Fruit fly (Drosophila melanogaster): Measurements from ENCODE around the gene Sgs7.

Gene Sgs7

DNA sequence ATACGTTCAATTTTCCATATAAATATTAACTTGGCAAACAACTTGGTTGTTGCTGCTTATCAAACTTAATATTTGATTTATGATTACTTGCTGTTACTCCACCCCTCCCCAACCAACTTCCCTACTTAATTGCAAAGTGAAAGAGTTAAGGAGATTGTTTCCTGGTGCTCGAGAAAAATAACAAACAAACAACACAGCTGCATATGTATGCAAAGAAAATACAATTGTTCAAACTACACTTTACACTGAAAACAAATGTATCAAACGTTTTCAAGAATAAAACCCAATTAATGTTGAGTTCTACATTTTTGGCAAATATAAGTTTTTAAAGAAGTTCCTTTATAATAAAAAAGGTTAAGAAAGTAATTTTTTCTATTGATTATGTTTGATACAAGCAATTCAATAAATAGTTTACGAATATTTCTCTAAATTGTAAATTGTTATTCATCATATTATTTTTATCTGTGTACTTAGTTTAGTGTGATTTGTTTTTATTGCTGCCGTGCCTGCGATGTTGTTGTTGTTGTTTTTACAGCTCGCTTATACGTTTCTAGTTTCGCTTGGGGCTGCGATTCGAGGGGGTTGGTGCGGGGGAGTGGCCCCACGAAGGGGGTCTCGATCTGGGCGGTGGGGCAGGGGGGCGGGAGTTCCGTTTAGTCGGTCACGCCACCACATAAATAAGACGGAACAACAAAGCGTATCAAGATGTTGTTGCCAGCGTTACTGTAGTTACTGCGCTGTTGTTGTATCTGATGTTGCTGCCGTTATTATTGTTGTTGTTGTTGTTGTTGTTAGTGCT lies 46.2 kb downstream of the Sgs7 start (continued):
- TF ChIP-seq Dfd (GFP tag; optimal IDR thresholded peaks at IDR 0.05) = peak in 1 of 2 experiments; percentile 77
- peak; percentile 74 for TF ChIP-seq trem (tag; optimal IDR thresholded peaks at IDR 0.05)
- TF ChIP-seq Drgx (GFP tag; IDR thresholded peaks at IDR 0.05) = peak; percentile 52; the same call in 1 of the 2 replicates
- peak; percentile 31; the same call in 1 of the 2 replicates for TF ChIP-seq ro (GFP tag; IDR thresholded peaks at IDR 0.05)
- peak; percentile 59 for TF ChIP-seq CG11398 (GFP tag; optimal IDR thresholded peaks at IDR 0.05)
- TF ChIP-seq fru (optimal IDR thresholded peaks at IDR 0.05) = no peak
- TF ChIP-seq CG15011 (GFP tag; optimal IDR thresholded peaks at IDR 0.05) = peak; percentile 50
- peak; percentile 20 for TF ChIP-seq CG12744 (GFP tag; optimal IDR thresholded peaks at IDR 0.05)
- 0 out of 3 replicates have a peak, but pooled peaks have one; percentile 24 for TF ChIP-seq Opbp (GFP tag; IDR thresholded peaks at IDR 0.05; ENCODE audit: partially characterized antibody)
- peak; percentile 57 for TF ChIP-seq Hsf (GFP tag; optimal IDR thresholded peaks at IDR 0.05)
- TF ChIP-seq vfl (GFP tag; optimal IDR thresholded peaks at IDR 0.05) = no peak
- TF ChIP-seq mirr (GFP tag; optimal IDR thresholded peaks at IDR 0.05) = peak; percentile 68
- TF ChIP-seq CG32532 (GFP tag; IDR thresholded peaks at IDR 0.05) = peak; percentile 65
- no peak for TF ChIP-seq z (GFP tag; IDR thresholded peaks at IDR 0.05)
- TF ChIP-seq CG6683 (GFP tag; optimal IDR thresholded peaks at IDR 0.05) = peak; percentile 45
- TF ChIP-seq CG9797 (GFP tag; optimal IDR thresholded peaks at IDR 0.05) = no peak
- TF ChIP-seq Adf1 (GFP tag; IDR thresholded peaks at IDR 0.05) = no peak; the same call in 1 of the 2 replicates
- TF ChIP-seq CG13296 (GFP tag; optimal IDR thresholded peaks at IDR 0.05) = peak; percentile 74
- no peak for TF ChIP-seq CG8359 (GFP tag; optimal IDR thresholded peaks at IDR 0.05; ENCODE audit: borderline replicate concordance)
- TF ChIP-seq sob (GFP tag; IDR thresholded peaks at IDR 0.05) = peak; percentile 28; the same call in 1 of the 2 replicates
- peak; percentile 55; the same call in 1 of the 2 replicates for TF ChIP-seq rib (GFP tag; IDR thresholded peaks at IDR 0.05)
- TF ChIP-seq stwl (tag; optimal IDR thresholded peaks at IDR 0.05) = no peak
- no peak for TF ChIP-seq CG8281 (tag; optimal IDR thresholded peaks at IDR 0.05)
- TF ChIP-seq CG3726 (GFP tag; IDR thresholded peaks at IDR 0.05) = no peak; the same call in 2 of the 3 replicates
- peak; percentile 45 for TF ChIP-seq sd (tag; optimal IDR thresholded peaks at IDR 0.05)
- TF ChIP-seq NfI (GFP tag; optimal IDR thresholded peaks at IDR 0.05) = peak; percentile 39
- peak; percentile 76 for TF ChIP-seq CG18599 (GFP tag; optimal IDR thresholded peaks at IDR 0.05)
- peak; percentile 91 for TF ChIP-seq abd-A (tag; optimal IDR thresholded peaks at IDR 0.05)
- 0 out of 3 replicates have a peak, but pooled peaks have one; percentile 36 for TF ChIP-seq Aef1 (GFP tag; IDR thresholded peaks at IDR 0.05)
- no peak for TF ChIP-seq pzg (GFP tag; optimal IDR thresholded peaks at IDR 0.05)
- peak; percentile 70 for TF ChIP-seq Camta (GFP tag; optimal IDR thresholded peaks at IDR 0.05)
- TF ChIP-seq Ada2b (GFP tag; IDR thresholded peaks at IDR 0.05) = peak; percentile 52; the same call in 1 of the 2 replicates
- TF ChIP-seq TFAM (GFP tag; optimal IDR thresholded peaks at IDR 0.05) = no peak
- TF ChIP-seq lab (GFP tag; optimal IDR thresholded peaks at IDR 0.05) = peak; percentile 72
- peak; percentile 32 for TF ChIP-seq CG4854 (GFP tag; optimal IDR thresholded peaks at IDR 0.05)
- peak; percentile 46 for TF ChIP-seq Hand (GFP tag; optimal IDR thresholded peaks at IDR 0.05)
- TF ChIP-seq Mes4 (GFP tag; optimal IDR thresholded peaks at IDR 0.05) = peak; percentile 36
- peak; percentile 35 for TF ChIP-seq CG30020 (tag; optimal IDR thresholded peaks at IDR 0.05)
- peak; percentile 36; the same call in 1 of the 2 replicates for TF ChIP-seq klu (GFP tag; IDR thresholded peaks at IDR 0.05)
- peak; percentile 31 for TF ChIP-seq CrebB (tag; optimal IDR thresholded peaks at IDR 0.05)
- TF ChIP-seq CG17186 (GFP tag; optimal IDR thresholded peaks at IDR 0.05) = peak; percentile 19
- TF ChIP-seq jumu (GFP tag; optimal IDR thresholded peaks at IDR 0.05) = no peak
- peak; percentile 39 for TF ChIP-seq fd3F (GFP tag; optimal IDR thresholded peaks at IDR 0.05)
- TF ChIP-seq CG6765 (GFP tag; optimal IDR thresholded peaks at IDR 0.05) = peak; percentile 59
- no peak for TF ChIP-seq pan (optimal IDR thresholded peaks at IDR 0.05)
- TF ChIP-seq pan (GFP tag; optimal IDR thresholded peaks at IDR 0.05 in 1 of 2, IDR thresholded peaks at IDR 0.05 in 1 of 2) = peak in 1 of 2 experiments; percentile 58
- no peak for TF ChIP-seq dati (GFP tag; IDR thresholded peaks at IDR 0.05)
- peak; percentile 77 for TF ChIP-seq Oli (tag; optimal IDR thresholded peaks at IDR 0.05)
- TF ChIP-seq jing (GFP tag; optimal IDR thresholded peaks at IDR 0.05) = no peak
